Fruit fly (Drosophila melanogaster) whole organism, embryonic: ENCODE data around the gene Pex2.
A peak's percentile ranks its signal among the peaks of the same experiment; 100 is the strongest.

Source experiments
- CG12071 ChIP-seq: fragments of 200-800 bp; sonication (Bioruptor generic); optimal IDR thresholded peaks from 3 replicates; lab custom pipeline; 2018; ENCODE audit warnings: missing biosample characterization, mild to moderate bottlenecking, missing genetic modification characterization
- CG12104 ChIP-seq: fragments of 200-800 bp; sonication (Bioruptor generic); optimal IDR thresholded peaks from 3 replicates; lab custom pipeline; 2016; ENCODE audit warnings: missing biosample characterization, missing genetic modification characterization
- CG12236 ChIP-seq: fragments of 200-800 bp; sonication (Bioruptor generic); optimal IDR thresholded peaks from 2 replicates; lab custom pipeline; 2016; ENCODE audit warnings: missing biosample characterization, missing genetic modification characterization
- CG13424 ChIP-seq: fragments of 200-800 bp; sonication (Bioruptor generic); optimal IDR thresholded peaks from 2 replicates; lab custom pipeline; 2019; ENCODE audit warnings: missing biosample characterization, mild to moderate bottlenecking, missing genetic modification characterization, moderate library complexity
- CG14014 ChIP-seq: fragments of 200-800 bp; sonication (Bioruptor generic); IDR thresholded peaks from 2 replicates; pipeline ENCODE4 v1.3.6; 2022; ENCODE audit warnings: missing biosample characterization, missing genetic modification characterization
- CG15514 ChIP-seq: fragments of 200-800 bp; sonication (Bioruptor generic); optimal IDR thresholded peaks from 3 replicates; lab custom pipeline; 2017; ENCODE audit warnings: missing biosample characterization, missing genetic modification characterization, mild to moderate bottlenecking, moderate library complexity, missing genetic modification reagents
- CG16813 ChIP-seq: fragments of 200-800 bp; sonication (Bioruptor generic); IDR thresholded peaks from 3 replicates; pipeline ENCODE4 v1.3.6; 2022; ENCODE audit warnings: missing biosample characterization, missing genetic modification characterization; ENCODE audit not compliant: partially characterized antibody
- CG17912 ChIP-seq: fragments of 200-800 bp; sonication (Bioruptor generic); optimal IDR thresholded peaks from 2 replicates; lab custom pipeline; 2018; ENCODE audit warnings: missing biosample characterization, mild to moderate bottlenecking, missing genetic modification characterization
- CG2129 ChIP-seq: fragments of 200-800 bp; sonication (Bioruptor generic); IDR thresholded peaks from 2 replicates; pipeline ENCODE4 v1.3.6; 2022; ENCODE audit warnings: missing biosample characterization, missing genetic modification characterization; ENCODE audit not compliant: partially characterized antibody
- CG3163 ChIP-seq: fragments of 200-800 bp; sonication (Bioruptor generic); optimal IDR thresholded peaks from 3 replicates; lab custom pipeline; 2016; ENCODE audit warnings: missing biosample characterization, missing genetic modification characterization
- CG32532 ChIP-seq: fragments of 200-800 bp; sonication (Bioruptor generic); IDR thresholded peaks from 2 replicates; pipeline ENCODE4 v1.3.6; 2022; ENCODE audit warnings: missing biosample characterization, missing genetic modification characterization
- CG3281 ChIP-seq: fragments of 200-800 bp; sonication (Bioruptor generic); optimal IDR thresholded peaks from 3 replicates; lab custom pipeline; 2017; ENCODE audit warnings: missing biosample characterization, mild to moderate bottlenecking, missing genetic modification characterization
- CG43689 ChIP-seq: fragments of 200-800 bp; sonication (Bioruptor generic); IDR thresholded peaks from 2 replicates; pipeline ENCODE4 v1.3.6; 2022; ENCODE audit warnings: missing biosample characterization, missing genetic modification characterization
- CG4424 ChIP-seq: fragments of 200-800 bp; sonication (Bioruptor generic); optimal IDR thresholded peaks from 3 replicates; lab custom pipeline; 2016; ENCODE audit warnings: missing biosample characterization, missing genetic modification characterization
- CG4617 ChIP-seq: fragments of 200-800 bp; sonication (Bioruptor generic); optimal IDR thresholded peaks from 3 replicates; lab custom pipeline; 2016; ENCODE audit warnings: missing biosample characterization, missing genetic modification characterization, borderline replicate concordance
- CG6175 ChIP-seq: fragments of 200-800 bp; sonication (Bioruptor generic); IDR thresholded peaks from 3 replicates; pipeline ENCODE4 v1.3.6; 2022; ENCODE audit warnings: missing biosample characterization, missing genetic modification characterization
- CG6654 ChIP-seq: fragments of 200-800 bp; sonication (Bioruptor generic); optimal IDR thresholded peaks from 2 replicates; lab custom pipeline; 2017; ENCODE audit warnings: missing biosample characterization, mild to moderate bottlenecking, missing genetic modification characterization
- CG7928 ChIP-seq: fragments of 200-800 bp; sonication (Bioruptor generic); optimal IDR thresholded peaks from 2 replicates; lab custom pipeline; 2017; ENCODE audit warnings: missing biosample characterization, mild to moderate bottlenecking, missing genetic modification characterization
- CG8290 ChIP-seq, 3 experiments: fragments of 200-800 bp; sonication (Bioruptor generic); optimal IDR thresholded peaks; 2 replicates each; lab custom pipeline; 2016 to 2019; ENCODE audit warnings: missing biosample characterization in 3 of 3, missing genetic modification characterization in 3 of 3, mild to moderate bottlenecking in 2 of 3, moderate library complexity in 1 of 3
- CG9876 ChIP-seq: fragments of 200-800 bp; sonication (Bioruptor generic); optimal IDR thresholded peaks from 2 replicates; lab custom pipeline; 2016; ENCODE audit warnings: missing biosample characterization, missing genetic modification characterization
- CG9932 ChIP-seq: fragments of 200-800 bp; sonication (Bioruptor generic); IDR thresholded peaks from 2 replicates; pipeline ENCODE4 v1.3.6; 2022; ENCODE audit warnings: missing biosample characterization, missing genetic modification characterization
- Fer2 ChIP-seq: fragments of 200-800 bp; sonication (Bioruptor generic); optimal IDR thresholded peaks from 2 replicates; lab custom pipeline; 2018; ENCODE audit warnings: missing biosample characterization, mild to moderate bottlenecking, missing genetic modification characterization, moderate library complexity
- HHEX ChIP-seq: fragments of 200-800 bp; sonication (Bioruptor generic); optimal IDR thresholded peaks from 3 replicates; lab custom pipeline; 2017; ENCODE audit warnings: missing biosample characterization, mild to moderate bottlenecking, missing genetic modification characterization, missing genetic modification reagents
- Hand ChIP-seq: fragments of 200-800 bp; sonication (Bioruptor generic); optimal IDR thresholded peaks from 2 replicates; lab custom pipeline; 2017; ENCODE audit warnings: mild to moderate bottlenecking, missing biosample characterization, missing genetic modification reagents, missing genetic modification characterization
- Mes4 ChIP-seq: fragments of 200-800 bp; sonication (Bioruptor generic); optimal IDR thresholded peaks from 2 replicates; lab custom pipeline; 2016; ENCODE audit warnings: missing biosample characterization, missing genetic modification characterization
- Oaz ChIP-seq: fragments of 200-800 bp; sonication (Bioruptor generic); IDR thresholded peaks from 2 replicates; pipeline ENCODE4 v1.3.6; 2022; ENCODE audit warnings: missing biosample characterization, missing genetic modification characterization
- bowl ChIP-seq: fragments of 200-800 bp; sonication (Bioruptor generic); IDR thresholded peaks from 2 replicates; pipeline ENCODE4 v1.3.6; 2022; ENCODE audit warnings: missing biosample characterization, missing genetic modification characterization
- br ChIP-seq: fragments of >200 bp; optimal IDR thresholded peaks from 2 replicates; lab custom pipeline; 2017
- cad ChIP-seq: fragments of >200 bp; optimal IDR thresholded peaks from 2 replicates; lab custom pipeline; 2017; ENCODE audit warnings: missing biosample characterization, missing genetic modification characterization
- cg ChIP-seq: fragments of 200-800 bp; sonication (Bioruptor generic); optimal IDR thresholded peaks from 3 replicates; lab custom pipeline; 2019; ENCODE audit warnings: missing biosample characterization, mild to moderate bottlenecking, missing genetic modification characterization, moderate library complexity
- dati ChIP-seq: fragments of 200-800 bp; sonication (Bioruptor generic); IDR thresholded peaks from 2 replicates; pipeline ENCODE4 v1.3.6; 2022; ENCODE audit warnings: missing biosample characterization, missing genetic modification characterization
- dm ChIP-seq: fragments of 200-800 bp; sonication (Bioruptor generic); optimal IDR thresholded peaks from 3 replicates; lab custom pipeline; 2016; ENCODE audit warnings: missing biosample characterization, missing genetic modification characterization
- dmrt99B ChIP-seq: fragments of 200-800 bp; sonication (Bioruptor generic); optimal IDR thresholded peaks from 2 replicates; lab custom pipeline; 2018; ENCODE audit warnings: missing biosample characterization, mild to moderate bottlenecking, missing genetic modification characterization, moderate library complexity
- dysf ChIP-seq: fragments of 200-800 bp; sonication (Bioruptor generic); IDR thresholded peaks from 3 replicates; pipeline ENCODE4 v1.3.6; 2022; ENCODE audit warnings: missing biosample characterization, missing genetic modification characterization
- eyg ChIP-seq: fragments of 200-800 bp; sonication (Bioruptor generic); optimal IDR thresholded peaks from 3 replicates; lab custom pipeline; 2016; ENCODE audit warnings: missing biosample characterization, missing genetic modification characterization
- fd102C ChIP-seq: fragments of 200-800 bp; sonication (Bioruptor generic); optimal IDR thresholded peaks from 2 replicates; lab custom pipeline; 2018; ENCODE audit warnings: missing biosample characterization, mild to moderate bottlenecking, missing genetic modification characterization, moderate library complexity
- grau ChIP-seq: fragments of 200-800 bp; optimal IDR thresholded peaks from 3 replicates; lab custom pipeline; 2019; ENCODE audit warnings: missing biosample characterization, mild to moderate bottlenecking, missing genetic modification characterization, moderate library complexity
- jing ChIP-seq: fragments of 200-800 bp; sonication (Bioruptor generic); optimal IDR thresholded peaks from 2 replicates; lab custom pipeline; 2018; ENCODE audit warnings: missing biosample characterization, mild to moderate bottlenecking, missing genetic modification characterization
- knrl ChIP-seq: fragments of 200-800 bp; sonication (Bioruptor generic); IDR thresholded peaks from 3 replicates; pipeline ENCODE4 v1.3.6; 2022; ENCODE audit warnings: missing biosample characterization, missing genetic modification characterization; ENCODE audit not compliant: partially characterized antibody
- lola ChIP-seq, 3 experiments: fragments of >200 bp in 2 of 3; fragments of 200-800 bp in 1 of 3; sonication (Bioruptor generic) in 1 of 3; optimal IDR thresholded peaks; 2 replicates each; lab custom pipeline; 2017 to 2019; ENCODE audit warnings: missing biosample characterization in 3 of 3, missing genetic modification characterization in 3 of 3, mild to moderate bottlenecking in 1 of 3, moderate library complexity in 1 of 3
- luna ChIP-seq: fragments of 200-800 bp; sonication (Bioruptor generic); optimal IDR thresholded peaks from 2 replicates; lab custom pipeline; 2016; ENCODE audit warnings: missing biosample characterization, missing genetic modification characterization
- nerfin-2 ChIP-seq: fragments of 200-800 bp; sonication (Bioruptor generic); IDR thresholded peaks from 2 replicates; pipeline ENCODE4 v1.3.6; 2022; ENCODE audit warnings: missing biosample characterization, missing genetic modification characterization; ENCODE audit not compliant: partially characterized antibody
- pb ChIP-seq: fragments of 200-800 bp; sonication (Bioruptor generic); optimal IDR thresholded peaks from 3 replicates; lab custom pipeline; 2016; ENCODE audit warnings: missing biosample characterization, missing genetic modification characterization
- repo ChIP-seq: fragments of 200-800 bp; sonication (Bioruptor generic); optimal IDR thresholded peaks from 2 replicates; lab custom pipeline; 2016; ENCODE audit warnings: missing biosample characterization, missing genetic modification characterization
- sens ChIP-seq: fragments of 200-800 bp; sonication (Bioruptor generic); peaks from one replicate; lab custom pipeline; 2016; ENCODE audit warnings: missing biosample characterization, missing genetic modification characterization
- sens-2 ChIP-seq: fragments of 200-800 bp; sonication (Bioruptor generic); IDR thresholded peaks from 2 replicates; pipeline ENCODE4 v1.3.6; 2022; ENCODE audit warnings: missing biosample characterization, missing genetic modification characterization
- slou ChIP-seq: fragments of 200-800 bp; sonication (Bioruptor generic); optimal IDR thresholded peaks from 3 replicates; lab custom pipeline; 2016; ENCODE audit warnings: missing biosample characterization, missing genetic modification characterization
- slp2 ChIP-seq: fragments of 200-800 bp; sonication (Bioruptor generic); optimal IDR thresholded peaks from 2 replicates; lab custom pipeline; 2016; ENCODE audit warnings: missing biosample characterization, missing genetic modification characterization
- yki ChIP-seq: fragments of >200 bp; optimal IDR thresholded peaks from 3 replicates; lab custom pipeline; 2018

The Pex2 gene

DNA sequence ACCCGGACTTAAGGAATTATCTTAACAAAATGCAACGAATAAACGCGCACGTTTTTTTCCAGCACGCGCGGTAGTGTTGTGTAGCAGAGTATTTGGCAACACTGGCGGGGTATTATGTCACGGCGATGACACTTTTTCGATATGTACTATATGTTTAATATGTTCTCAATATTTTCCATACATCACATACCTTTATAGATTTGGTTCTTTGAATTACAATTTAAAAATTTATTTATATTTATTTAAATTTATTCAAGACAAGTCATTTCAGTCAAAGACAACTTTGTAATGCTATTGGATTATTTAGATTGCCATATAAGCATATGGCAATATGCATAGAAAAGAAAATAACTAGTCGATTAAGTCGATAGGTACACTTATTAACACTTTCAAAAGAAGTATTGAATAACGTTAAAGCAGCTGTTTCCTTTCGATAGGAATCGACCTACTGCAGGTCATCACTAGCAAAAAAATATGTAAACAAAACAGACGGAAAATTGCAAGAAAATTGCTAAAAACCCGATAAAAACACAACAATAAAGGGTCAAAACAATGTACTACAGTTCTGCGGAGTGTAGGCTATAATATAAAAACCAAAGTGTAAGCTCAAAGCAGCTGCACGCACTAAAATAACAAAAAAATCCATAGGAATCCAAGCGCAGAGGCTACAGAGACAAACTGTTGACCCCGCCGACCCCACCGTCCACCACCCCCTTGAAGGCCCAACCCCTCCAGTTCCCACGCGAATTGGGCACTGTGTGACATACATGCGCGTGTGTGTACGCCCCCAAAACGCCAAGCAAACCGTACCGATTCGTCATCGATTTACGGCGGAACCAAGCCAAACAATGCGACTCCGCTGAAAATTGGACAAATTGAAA lies 7.5 kb downstream of the Pex2 start, which contains the start of the genes CG7182 and GAPcenA (continued):
- TF ChIP-seq lola (GFP tag; optimal IDR thresholded peaks at IDR 0.05; lab: Kevin White, UChicago) (peak in 1 of 3 experiments; percentile 77), sens (GFP tag; lab: Kevin White, UChicago) (peak; percentile 84), CG14014 (GFP tag; lab: Robert Waterston, UW) (no peak), cg (GFP tag; lab: Kevin White, UChicago) (peak; percentile 31), HHEX (no peak), Oaz (GFP tag; lab: Robert Waterston, UW) (no peak), CG43689 (GFP tag; lab: Robert Waterston, UW) (no peak), Fer2 (tag; lab: Kevin White, UChicago) (peak; percentile 62), eyg (GFP tag; lab: Kevin White, UChicago) (no peak), knrl (GFP tag; lab: Robert Waterston, UW) (peak; percentile 71; the same call in 2 of the 3 replicates), CG7928 (GFP tag; lab: Kevin White, UChicago) (no peak), CG3163 (GFP tag; lab: Kevin White, UChicago) (no peak), CG15514 (peak; percentile 53), slou (GFP tag; lab: Kevin White, UChicago) (peak; percentile 16), CG9932 (GFP tag; lab: Robert Waterston, UW) (peak; percentile 82), CG32532 (peak; percentile 45), CG8290 (GFP tag; optimal IDR thresholded peaks at IDR 0.05; lab: Kevin White, UChicago) (peak; percentile 76), CG8290 (tag; optimal IDR thresholded peaks at IDR 0.05; lab: Kevin White, UChicago) (peak in 1 of 2 experiments; percentile 38), luna (peak; percentile 15), dysf (GFP tag; lab: Robert Waterston, UW) (no peak), CG16813 (peak; percentile 55; the same call in 2 of the 3 replicates), CG6654 (peak; percentile 22), slp2 (GFP tag; lab: Kevin White, UChicago) (peak; percentile 0), Mes4 (GFP tag; lab: Kevin White, UChicago) (no peak), bowl (GFP tag; lab: Robert Waterston, UW) (no peak), repo (GFP tag; lab: Kevin White, UChicago) (no peak), CG17912 (GFP tag; lab: Kevin White, UChicago) (no peak), pb (no peak), cad (GFP tag; lab: Kevin White, UChicago) (no peak), dmrt99B (tag; lab: Kevin White, UChicago) (peak; percentile 51), br (lab: Kevin White, UChicago) (no peak), yki (lab: Kevin White, UChicago) (no peak), CG12071 (GFP tag; lab: Kevin White, UChicago) (no peak), dati (GFP tag; lab: Robert Waterston, UW) (no peak), CG2129 (GFP tag; lab: Robert Waterston, UW) (0 out of 2 replicates have a peak, but pooled peaks have one; percentile 31), Hand (GFP tag; lab: Kevin White, UChicago) (peak; percentile 8), nerfin-2 (GFP tag; lab: Robert Waterston, UW) (peak; percentile 61; the same call in 1 of the 2 replicates), fd102C (GFP tag; lab: Kevin White, UChicago) (no peak), CG13424 (tag; lab: Kevin White, UChicago) (peak; percentile 79), dm (peak; percentile 91), CG4617 (peak; percentile 44), grau (peak; percentile 76), jing (no peak), CG9876 (no peak), CG6175 (GFP tag; lab: Robert Waterston, UW) (no peak), CG3281 (peak; percentile 67), CG12104 (GFP tag; lab: Kevin White, UChicago) (peak; percentile 77), CG4424 (peak; percentile 69), sens-2 (GFP tag; lab: Robert Waterston, UW) (no peak), CG12236 (GFP tag; lab: Kevin White, UChicago) (no peak)
